ENCODE assay signal across 5 fruit fly cellular contexts in genomic region chr2L:10144236-10144953, dm6.
TF ChIP-seq lines count a peak whose summit lies in the region.

CG4839 (plus strand) TSS chr2L:10144776.

- no peak for TF ChIP-seq CTCF in whole organism, embryonic (GFP tag; optimal IDR thresholded peaks at IDR 0.05; lab: Kevin White, UChicago)

TF ChIP-seq in whole organism, adult, 20 proteins besides CTCF, POLR2A, EP300 and RAD21:
- peak; percentile 7 for TF ChIP-seq CG12768 (GFP tag; optimal IDR thresholded peaks at IDR 0.05; lab: Kevin White, UChicago)
- peak; percentile 54 for TF ChIP-seq Mnt (GFP tag; optimal IDR thresholded peaks at IDR 0.05; lab: Kevin White, UChicago)
- TF ChIP-seq CG7101 (tag; optimal IDR thresholded peaks at IDR 0.05; lab: Kevin White, UChicago) = peak; percentile 7
- peak; percentile 59 for TF ChIP-seq cic (GFP tag; optimal IDR thresholded peaks at IDR 0.05; lab: Kevin White, UChicago)
- TF ChIP-seq Hr96 (GFP tag; optimal IDR thresholded peaks at IDR 0.05; lab: Kevin White, UChicago) = peak; percentile 14
- TF ChIP-seq cnc (optimal IDR thresholded peaks at IDR 0.05; lab: Kevin White, UChicago) = no peak
- TF ChIP-seq CG14711 (tag; optimal IDR thresholded peaks at IDR 0.05; lab: Kevin White, UChicago) = no peak

TF ChIP-seq in whole organism, embryonic, 481 proteins besides CTCF, POLR2A, EP300 and RAD21 (continues in another document):
- TF ChIP-seq GATAe (GFP tag; conservative IDR thresholded peaks at IDR 0.05; lab: Robert Waterston, UW) = peak; percentile 87
- TF ChIP-seq grn (GFP tag; optimal IDR thresholded peaks at IDR 0.05; lab: Kevin White, UChicago) = peak; percentile 69
- TF ChIP-seq fu2 (GFP tag; optimal IDR thresholded peaks at IDR 0.05; lab: Kevin White, UChicago) = no peak
- TF ChIP-seq CG15514 (GFP tag; optimal IDR thresholded peaks at IDR 0.05; lab: Kevin White, UChicago) = peak; percentile 13
- TF ChIP-seq Hey (tag; optimal IDR thresholded peaks at IDR 0.05; lab: Kevin White, UChicago) = peak; percentile 78
- TF ChIP-seq Jarid2 (GFP tag; optimal IDR thresholded peaks at IDR 0.05; lab: Kevin White, UChicago) = peak; percentile 18
- TF ChIP-seq dysf (GFP tag; IDR thresholded peaks at IDR 0.05; lab: Robert Waterston, UW) = 0 out of 3 replicates have a peak, but pooled peaks have one; percentile 22
- TF ChIP-seq Dfd (GFP tag; optimal IDR thresholded peaks at IDR 0.05; lab: Kevin White, UChicago) = no peak
- TF ChIP-seq sd (tag; optimal IDR thresholded peaks at IDR 0.05; lab: Kevin White, UChicago) = peak; percentile 33
- TF ChIP-seq NK7.1 (GFP tag; optimal IDR thresholded peaks at IDR 0.05; lab: Kevin White, UChicago) = no peak
- TF ChIP-seq HmgZ (tag; optimal IDR thresholded peaks at IDR 0.05; lab: Kevin White, UChicago) = peak; percentile 3
- TF ChIP-seq CG9932 (GFP tag; IDR thresholded peaks at IDR 0.05; lab: Robert Waterston, UW) = peak; percentile 43; the same call in 1 of the 2 replicates
- no peak for TF ChIP-seq salm (tag; optimal IDR thresholded peaks at IDR 0.05; lab: Kevin White, UChicago)
- 0 out of 2 replicates have a peak, but pooled peaks have one; percentile 43 for TF ChIP-seq rib (GFP tag; IDR thresholded peaks at IDR 0.05; lab: Robert Waterston, UW)
- no peak for TF ChIP-seq Taf1 (GFP tag; IDR thresholded peaks at IDR 0.05; lab: Robert Waterston, UW)
- peak; percentile 7 for TF ChIP-seq dmrt99B (tag; optimal IDR thresholded peaks at IDR 0.05; lab: Kevin White, UChicago)
- TF ChIP-seq Adf1 (GFP tag; IDR thresholded peaks at IDR 0.05; lab: Robert Waterston, UW) = peak; percentile 94
- no peak for TF ChIP-seq fd3F (GFP tag; optimal IDR thresholded peaks at IDR 0.05; lab: Kevin White, UChicago)
- TF ChIP-seq fru (optimal IDR thresholded peaks at IDR 0.05; lab: Kevin White, UChicago) = no peak
- TF ChIP-seq lab (GFP tag; optimal IDR thresholded peaks at IDR 0.05; lab: Kevin White, UChicago) = peak; percentile 51
- TF ChIP-seq mirr (GFP tag; optimal IDR thresholded peaks at IDR 0.05; lab: Kevin White, UChicago) = peak; percentile 90

TF ChIP-seq in whole organism, prepupa, 60 proteins besides CTCF, POLR2A, EP300 and RAD21 (continues in another document):
- TF ChIP-seq pdm3 (GFP tag; optimal IDR thresholded peaks at IDR 0.05; lab: Kevin White, UChicago) (peak; percentile 39), fd85E (GFP tag; optimal IDR thresholded peaks at IDR 0.05; lab: Kevin White, UChicago) (no peak), svp (GFP tag; lab: Kevin White, UChicago) (peak; percentile 69), Blimp-1 (GFP tag; optimal IDR thresholded peaks at IDR 0.05; lab: Kevin White, UChicago) (peak; percentile 22), CG6163 (GFP tag; IDR thresholded peaks at IDR 0.05; lab: Robert Waterston, UW) (0 out of 3 replicates have a peak, but pooled peaks have one; percentile 28), CG11762 (GFP tag; optimal IDR thresholded peaks at IDR 0.05; lab: Kevin White, UChicago; ENCODE audit: insufficient read depth) (peak; percentile 17), OdsH (GFP tag; optimal IDR thresholded peaks at IDR 0.05; lab: Kevin White, UChicago) (peak; percentile 38), dac (GFP tag; optimal IDR thresholded peaks at IDR 0.05; lab: Kevin White, UChicago) (no peak), acj6 (GFP tag; optimal IDR thresholded peaks at IDR 0.05; lab: Kevin White, UChicago) (peak; percentile 42), topi (GFP tag; optimal IDR thresholded peaks at IDR 0.05; lab: Kevin White, UChicago) (peak; percentile 44), Ets21C (GFP tag; optimal IDR thresholded peaks at IDR 0.05; lab: Kevin White, UChicago) (no peak), CG6808 (GFP tag; optimal IDR thresholded peaks at IDR 0.05; lab: Kevin White, UChicago) (no peak), lz (GFP tag; optimal IDR thresholded peaks at IDR 0.05; lab: Kevin White, UChicago) (peak; percentile 26), fkh (GFP tag; optimal IDR thresholded peaks at IDR 0.05; lab: Kevin White, UChicago) (peak; percentile 24), CG8632 (GFP tag; optimal IDR thresholded peaks at IDR 0.05; lab: Kevin White, UChicago) (peak; percentile 32), Hr38 (GFP tag; optimal IDR thresholded peaks at IDR 0.05; lab: Kevin White, UChicago) (no peak), eg (GFP tag; IDR thresholded peaks at IDR 0.05; lab: Robert Waterston, UW) (no peak), Hr39 (GFP tag; optimal IDR thresholded peaks at IDR 0.05; lab: Kevin White, UChicago) (peak; percentile 12), CG32006 (GFP tag; optimal IDR thresholded peaks at IDR 0.05; lab: Kevin White, UChicago) (no peak), dsx (GFP tag; optimal IDR thresholded peaks at IDR 0.05; lab: Kevin White, UChicago; ENCODE audit: poor library complexity, severe bottlenecking) (no peak), CG15336 (GFP tag; IDR thresholded peaks at IDR 0.05; lab: Robert Waterston, UW) (no peak), Sox102F (GFP tag; optimal IDR thresholded peaks at IDR 0.05; lab: Kevin White, UChicago) (peak; percentile 9)

TF ChIP-seq in whole organism, pupa, 21 proteins besides CTCF, POLR2A, EP300 and RAD21:
- TF ChIP-seq CG15710 (tag; optimal IDR thresholded peaks at IDR 0.05; lab: Kevin White, UChicago) (no peak), CG34367 (tag; optimal IDR thresholded peaks at IDR 0.05; lab: Kevin White, UChicago) (no peak), EcR (GFP tag; optimal IDR thresholded peaks at IDR 0.05; lab: Kevin White, UChicago) (no peak), CG10348 (GFP tag; IDR thresholded peaks at IDR 0.05; lab: Robert Waterston, UW) (no peak), CG9948 (tag; optimal IDR thresholded peaks at IDR 0.05; lab: Kevin White, UChicago) (no peak), D1 (tag; optimal IDR thresholded peaks at IDR 0.05; lab: Kevin White, UChicago) (no peak), Snoo (tag; optimal IDR thresholded peaks at IDR 0.05; lab: Kevin White, UChicago) (peak; percentile 26), Pif1B (GFP tag; optimal IDR thresholded peaks at IDR 0.05; lab: Kevin White, UChicago) (peak; percentile 12), Pif1A (GFP tag; optimal IDR thresholded peaks at IDR 0.05; lab: Kevin White, UChicago) (peak; percentile 34), CG8301 (tag; optimal IDR thresholded peaks at IDR 0.05; lab: Kevin White, UChicago) (no peak), CG8159 (tag; optimal IDR thresholded peaks at IDR 0.05; lab: Kevin White, UChicago) (no peak)

TF ChIP-seq in whole organism, wandering third instar larva, 38 proteins besides CTCF, POLR2A, EP300 and RAD21:
- TF ChIP-seq Abd-B (GFP tag; optimal IDR thresholded peaks at IDR 0.05; lab: Kevin White, UChicago) = no peak
- TF ChIP-seq CG32264 (GFP tag; optimal IDR thresholded peaks at IDR 0.05; lab: Kevin White, UChicago) = no peak
- peak; percentile 43 for TF ChIP-seq rgr (GFP tag; optimal IDR thresholded peaks at IDR 0.05; lab: Kevin White, UChicago)
- no peak for TF ChIP-seq Jra (GFP tag; optimal IDR thresholded peaks at IDR 0.05; lab: Kevin White, UChicago)
- peak in 1 of 2 experiments; percentile 52 for TF ChIP-seq foxo (GFP tag; optimal IDR thresholded peaks at IDR 0.05; lab: Kevin White, UChicago)
- peak; percentile 58 for TF ChIP-seq h (GFP tag; optimal IDR thresholded peaks at IDR 0.05; lab: Kevin White, UChicago)
- no peak for TF ChIP-seq Rel (GFP tag; optimal IDR thresholded peaks at IDR 0.05; lab: Kevin White, UChicago)
- peak; percentile 1 for TF ChIP-seq Rel (tag; optimal IDR thresholded peaks at IDR 0.05; lab: Kevin White, UChicago)
- TF ChIP-seq N (GFP tag; optimal IDR thresholded peaks at IDR 0.05; lab: Kevin White, UChicago) = no peak
- no peak for TF ChIP-seq Dif (GFP tag; optimal IDR thresholded peaks at IDR 0.05; lab: Kevin White, UChicago; ENCODE audit: partially characterized antibody)
- TF ChIP-seq HLH106 (tag; optimal IDR thresholded peaks at IDR 0.05; lab: Kevin White, UChicago) = peak; percentile 25
- TF ChIP-seq ey (GFP tag; optimal IDR thresholded peaks at IDR 0.05; lab: Kevin White, UChicago) = peak; percentile 30
- no peak for TF ChIP-seq Vsx2 (GFP tag; optimal IDR thresholded peaks at IDR 0.05; lab: Kevin White, UChicago; ENCODE audit: partially characterized antibody)
- TF ChIP-seq fru (GFP tag; optimal IDR thresholded peaks at IDR 0.05; lab: Kevin White, UChicago) = peak; percentile 29
- no peak for TF ChIP-seq dsf (GFP tag; optimal IDR thresholded peaks at IDR 0.05; lab: Kevin White, UChicago; ENCODE audit: borderline replicate concordance)
- peak; percentile 61 for TF ChIP-seq br (GFP tag; optimal IDR thresholded peaks at IDR 0.05; lab: Kevin White, UChicago)
- TF ChIP-seq Dfd (GFP tag; optimal IDR thresholded peaks at IDR 0.05; lab: Kevin White, UChicago) = no peak
TF ChIP-seq in whole organism, wandering third instar larva: peak in this region for 8.
